Worm (Caenorhabditis elegans): ENCODE measurements around the gene M106.2.

ce11 chrII:10861305-10861704 is 11.5 kb upstream of the M106.2 start:
- no peak for TF ChIP-seq fkh-10 (GFP tag; optimal IDR thresholded peaks at IDR 0.05)
- no peak for TF ChIP-seq sox-4 (tag; optimal IDR thresholded peaks at IDR 0.05)
- no peak for TF ChIP-seq pqm-1 (tag; optimal IDR thresholded peaks at IDR 0.05)
- no peak for TF ChIP-seq ets-4 (tag; optimal IDR thresholded peaks at IDR 0.05)
